Fruit fly (Drosophila melanogaster) S2 (cell line): ENCODE results near the gene mre11.

Experiments
- CG8478 ChIP-seq: fragments of >200 bp; optimal IDR thresholded peaks from 2 replicates; lab custom pipeline; 2018
- CTCF ChIP-seq, 2 experiments: fragments of >200 bp; optimal IDR thresholded peaks; 2 replicates each; lab custom pipeline; 2018

Gene mre11

DNA sequence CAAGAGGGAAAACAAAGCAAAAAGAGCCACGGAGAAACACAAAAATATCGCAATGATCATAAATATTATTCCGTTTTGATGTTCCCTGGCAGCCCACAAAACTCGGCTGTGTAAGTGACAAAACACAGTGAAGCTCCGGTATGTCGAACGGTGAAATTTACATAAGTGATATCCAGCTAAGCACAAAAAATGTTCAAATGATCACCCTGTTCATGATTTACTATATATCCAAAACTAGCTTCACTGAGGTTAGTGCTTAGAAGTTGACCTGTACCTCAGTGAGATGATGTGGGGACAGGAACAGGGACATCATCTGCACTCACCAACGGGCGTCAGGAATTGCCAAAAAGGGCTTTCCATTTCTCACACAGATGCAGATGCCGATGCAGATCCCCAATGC, 24.2 kb downstream of the mre11 start:
- TF ChIP-seq CTCF (optimal IDR thresholded peaks at IDR 0.05; lab: Kevin White, UChicago), result no peak
- TF ChIP-seq CG8478 (lab: Kevin White, UChicago), result no peak

- TF ChIP-seq CG8478 (lab: Kevin White, UChicago), result no peak
These were observed 25.2 kb downstream of the mre11 start for dm6 chr2L:11307072-11307471.

dm6 chr2L:11309806-11310205, 27.9 kb downstream of the mre11 start:
- TF ChIP-seq CG8478 (lab: Kevin White, UChicago), result no peak
- TF ChIP-seq CTCF (optimal IDR thresholded peaks at IDR 0.05; lab: Kevin White, UChicago), result no peak

dm6 chr2L:11317655-11318278, 35.9 kb downstream of the mre11 start:
- TF ChIP-seq CG8478 (lab: Kevin White, UChicago), result no peak
- TF ChIP-seq CTCF (optimal IDR thresholded peaks at IDR 0.05; lab: Kevin White, UChicago), result no peak

dm6 chr2L:11318464-11318863, 36.6 kb downstream of the mre11 start:
- TF ChIP-seq CTCF (optimal IDR thresholded peaks at IDR 0.05; lab: Kevin White, UChicago) (peak; percentile 34 to 63), CG8478 (lab: Kevin White, UChicago) (no peak)

DNA sequence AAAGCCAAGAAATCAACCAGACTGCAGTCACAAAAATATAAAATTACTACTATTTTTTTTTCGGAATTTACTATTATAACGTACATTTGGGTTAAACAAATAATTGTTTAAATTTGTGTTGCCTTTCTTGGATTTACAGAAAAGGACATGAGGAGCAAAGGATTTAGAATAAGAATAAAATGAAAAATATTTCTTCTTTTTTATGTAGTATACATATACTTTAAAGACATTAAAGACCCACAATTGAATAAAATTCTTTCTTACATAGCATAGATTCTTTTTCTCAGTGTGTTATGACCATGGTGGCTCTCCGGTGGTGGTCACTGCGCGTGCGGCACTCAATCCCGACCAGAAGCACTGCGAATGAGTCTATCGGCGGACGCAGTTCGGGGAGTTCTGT, 37.3 kb downstream of the mre11 start:
- no peak for TF ChIP-seq CTCF (optimal IDR thresholded peaks at IDR 0.05; lab: Kevin White, UChicago)
- no peak for TF ChIP-seq CG8478 (lab: Kevin White, UChicago)

dm6 chr2L:11322115-11322514, 40.2 kb downstream of the mre11 start:
- TF ChIP-seq CG8478 (lab: Kevin White, UChicago) (no peak), CTCF (optimal IDR thresholded peaks at IDR 0.05; lab: Kevin White, UChicago) (no peak)

DNA sequence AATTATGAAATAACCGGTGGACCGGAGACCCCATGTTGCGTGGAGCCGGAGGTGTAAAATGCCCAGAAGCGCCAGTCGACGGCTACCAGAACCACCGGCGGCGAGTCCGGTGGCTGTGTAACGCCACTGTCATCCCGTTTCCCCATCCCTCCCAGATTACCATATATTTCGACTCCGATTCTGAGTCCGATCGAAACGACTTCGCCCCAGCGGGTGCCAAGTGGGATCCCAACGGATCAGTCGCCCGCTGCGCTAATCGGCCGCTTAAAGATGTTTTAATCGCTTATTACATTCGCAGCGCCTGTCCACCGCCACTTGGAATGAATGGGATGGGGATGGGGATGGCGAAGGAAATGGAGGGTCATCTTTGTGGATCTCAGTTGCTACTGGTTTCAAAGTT, 40.9 kb downstream of the mre11 start:
- no peak for TF ChIP-seq CG8478 (lab: Kevin White, UChicago)
- TF ChIP-seq CTCF (optimal IDR thresholded peaks at IDR 0.05; lab: Kevin White, UChicago), result no peak

DNA sequence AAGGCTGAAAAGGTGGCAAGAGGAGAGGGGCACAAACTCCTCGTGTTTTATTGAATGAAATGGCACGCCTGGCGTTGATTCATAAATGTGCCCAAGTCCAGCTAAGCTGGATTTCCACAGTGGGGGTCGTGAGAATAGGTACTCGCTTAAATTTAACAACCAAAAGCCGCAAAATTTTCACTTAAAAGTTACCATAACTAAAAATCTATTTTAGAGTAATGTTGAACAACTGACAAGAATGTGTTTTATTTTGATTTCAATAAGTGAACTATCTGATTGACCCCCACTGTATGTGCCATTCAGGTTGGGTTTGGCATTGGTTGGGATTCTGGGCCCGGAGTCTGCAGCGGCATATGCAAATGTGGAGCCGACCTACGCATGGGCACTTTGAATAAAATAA, 42.0 kb downstream of the mre11 start:
- no peak for TF ChIP-seq CTCF (optimal IDR thresholded peaks at IDR 0.05; lab: Kevin White, UChicago)
- TF ChIP-seq CG8478 (lab: Kevin White, UChicago), result no peak

DNA sequence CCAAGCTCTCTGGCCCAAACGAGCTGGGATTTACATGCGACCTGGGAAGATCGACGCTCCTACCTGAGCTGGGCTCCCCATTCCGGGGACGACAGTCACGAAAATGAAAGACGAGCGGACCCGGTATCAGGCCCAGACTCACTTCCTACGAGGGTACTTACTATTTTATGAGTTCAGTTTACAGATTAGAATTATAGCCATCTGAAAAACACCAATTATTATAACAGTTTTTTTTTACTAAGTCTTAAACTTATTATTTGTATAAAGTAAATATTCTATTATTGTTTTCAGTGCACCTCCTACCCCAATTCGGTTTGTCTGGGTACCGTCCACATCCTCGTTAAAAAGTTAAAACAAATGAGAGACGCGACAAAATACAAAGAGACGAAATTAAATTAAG, 44.5 kb downstream of the mre11 start:
- TF ChIP-seq CTCF (optimal IDR thresholded peaks at IDR 0.05; lab: Kevin White, UChicago) (no peak), CG8478 (lab: Kevin White, UChicago) (no peak)

DNA sequence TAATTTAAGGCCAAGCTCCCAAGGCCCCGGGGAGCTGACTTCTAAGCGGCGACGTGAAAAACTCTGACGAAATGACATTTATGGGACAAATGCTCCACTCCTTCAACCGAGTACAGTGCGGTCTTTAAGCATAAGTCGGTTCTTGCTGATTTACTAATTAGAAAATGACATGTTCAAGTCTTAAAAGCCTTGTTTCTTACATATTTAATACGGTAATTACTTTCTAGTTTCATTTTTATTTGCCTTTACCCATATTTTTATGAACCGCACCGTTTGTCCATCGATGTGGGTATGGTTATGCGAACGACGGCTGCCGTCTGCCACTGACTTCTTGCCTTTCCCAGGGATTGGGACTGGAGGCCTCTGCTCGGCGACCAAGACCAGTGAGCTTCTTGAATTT, 46.5 kb downstream of the mre11 start:
- TF ChIP-seq CG8478 (lab: Kevin White, UChicago) (no peak), CTCF (optimal IDR thresholded peaks at IDR 0.05; lab: Kevin White, UChicago) (no peak)

dm6 chr2L:11331668-11332262, 49.9 kb downstream of the mre11 start:
- TF ChIP-seq CTCF (optimal IDR thresholded peaks at IDR 0.05; lab: Kevin White, UChicago), result no peak

DNA sequence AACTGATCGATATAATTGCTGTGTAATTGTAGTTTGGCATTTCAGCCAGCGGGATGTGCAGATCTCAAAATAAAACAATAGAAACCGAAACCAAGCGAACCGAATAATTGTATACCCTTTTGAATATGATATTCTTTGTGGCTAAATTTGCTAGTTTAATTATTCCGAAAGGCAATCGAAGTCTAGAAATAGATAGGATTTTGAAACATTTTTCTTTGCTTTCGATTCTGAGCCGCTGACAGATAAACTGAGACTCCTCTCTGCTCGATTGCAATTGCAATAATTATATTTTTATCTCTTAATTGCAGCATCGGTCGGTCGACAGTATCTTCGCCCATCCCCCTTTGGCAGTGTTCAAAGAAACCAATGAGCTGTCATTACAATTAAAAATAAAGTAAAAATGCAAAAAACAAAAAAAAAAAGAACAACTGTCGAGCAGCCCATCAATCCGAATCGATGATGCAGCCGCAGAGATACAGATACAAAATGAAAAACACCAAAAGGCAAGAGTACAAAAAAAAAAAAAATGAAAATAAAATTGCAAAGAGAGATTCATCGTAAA, 51.2 kb downstream of the mre11 start:
- TF ChIP-seq CTCF (optimal IDR thresholded peaks at IDR 0.05; lab: Kevin White, UChicago) (no peak), CG8478 (lab: Kevin White, UChicago) (no peak)
